Fruit fly (Drosophila melanogaster) whole organism, embryonic: ENCODE measurements around the gene CG18135.

Experiments
- BEAF-32 ChIP-seq: fragments of 200-800 bp; sonication (Bioruptor generic); optimal IDR thresholded peaks from 3 replicates; lab custom pipeline; 2017; ENCODE audit warnings: missing biosample characterization, missing genetic modification characterization, mild to moderate bottlenecking, moderate library complexity, missing genetic modification reagents
- CG11723 ChIP-seq: fragments of 200-800 bp; sonication (Bioruptor generic); optimal IDR thresholded peaks from 2 replicates; lab custom pipeline; 2017; ENCODE audit warnings: missing biosample characterization, mild to moderate bottlenecking, missing genetic modification characterization
- CG13775 ChIP-seq: fragments of 200-800 bp; sonication (Bioruptor generic); optimal IDR thresholded peaks from 3 replicates; lab custom pipeline; 2017; ENCODE audit warnings: missing biosample characterization, mild to moderate bottlenecking, missing genetic modification characterization
- CG14014 ChIP-seq: fragments of 200-800 bp; sonication (Bioruptor generic); IDR thresholded peaks from 2 replicates; pipeline ENCODE4 v1.3.6; 2022; ENCODE audit warnings: missing biosample characterization, missing genetic modification characterization
- CG14965 ChIP-seq: fragments of 200-800 bp; sonication (Bioruptor generic); optimal IDR thresholded peaks from 2 replicates; lab custom pipeline; 2016; ENCODE audit warnings: missing biosample characterization, missing genetic modification characterization, borderline replicate concordance
- CG1603 ChIP-seq: fragments of 200-800 bp; sonication (Bioruptor generic); optimal IDR thresholded peaks from 2 replicates; lab custom pipeline; 2019; ENCODE audit warnings: missing biosample characterization, mild to moderate bottlenecking, missing genetic modification characterization, moderate library complexity
- CG16779 ChIP-seq: fragments of 200-800 bp; sonication (Bioruptor generic); IDR thresholded peaks from 2 replicates; pipeline ENCODE4 v1.3.6; 2022; ENCODE audit warnings: missing biosample characterization, missing genetic modification characterization
- CG17328 ChIP-seq: fragments of 200-800 bp; sonication (Bioruptor generic); IDR thresholded peaks from 2 replicates; pipeline ENCODE4 v1.3.6; 2022; ENCODE audit warnings: missing biosample characterization, missing genetic modification characterization
- CG1832 ChIP-seq: fragments of 200-800 bp; sonication (Bioruptor generic); optimal IDR thresholded peaks from 2 replicates; lab custom pipeline; 2017; ENCODE audit warnings: missing biosample characterization, mild to moderate bottlenecking, missing genetic modification characterization, inconsistent platforms
- CG18599 ChIP-seq: fragments of 200-800 bp; sonication (Bioruptor generic); optimal IDR thresholded peaks from 3 replicates; lab custom pipeline; 2017; ENCODE audit warnings: missing biosample characterization, missing genetic modification characterization, mild to moderate bottlenecking, moderate library complexity, missing genetic modification reagents
- CG18764 ChIP-seq: fragments of 200-800 bp; sonication (Bioruptor generic); optimal IDR thresholded peaks from 3 replicates; lab custom pipeline; 2016; ENCODE audit warnings: missing biosample characterization, missing genetic modification characterization
- CG2202 ChIP-seq: fragments of 200-800 bp; sonication (Bioruptor generic); optimal IDR thresholded peaks from 2 replicates; lab custom pipeline; 2018; ENCODE audit warnings: missing biosample characterization, mild to moderate bottlenecking, missing genetic modification characterization
- CG30020 ChIP-seq: fragments of 200-800 bp; optimal IDR thresholded peaks from 2 replicates; lab custom pipeline; 2019; ENCODE audit warnings: missing biosample characterization, mild to moderate bottlenecking, missing genetic modification characterization, moderate library complexity
- CG3838 ChIP-seq: fragments of 200-800 bp; sonication (Bioruptor generic); optimal IDR thresholded peaks from 3 replicates; lab custom pipeline; 2016; ENCODE audit warnings: missing biosample characterization, missing genetic modification characterization
- CG4328 ChIP-seq: fragments of 200-800 bp; sonication (Bioruptor generic); optimal IDR thresholded peaks from 3 replicates; lab custom pipeline; 2017; ENCODE audit warnings: missing biosample characterization, missing genetic modification reagents, missing genetic modification characterization
- CG4854 ChIP-seq: fragments of 200-800 bp; sonication (Bioruptor generic); optimal IDR thresholded peaks from 2 replicates; lab custom pipeline; 2016; ENCODE audit warnings: missing biosample characterization, missing genetic modification characterization, inconsistent platforms
- CG5180 ChIP-seq: fragments of 200-800 bp; sonication (Bioruptor generic); optimal IDR thresholded peaks from 3 replicates; lab custom pipeline; 2017; ENCODE audit warnings: missing biosample characterization, missing genetic modification characterization, mild to moderate bottlenecking, moderate library complexity, missing genetic modification reagents
- CG5953 ChIP-seq: fragments of 200-800 bp; sonication (Bioruptor generic); IDR thresholded peaks from 2 replicates; pipeline ENCODE4 v1.3.6; 2022; ENCODE audit warnings: missing biosample characterization, missing genetic modification characterization
- CG7839 ChIP-seq: fragments of 200-800 bp; sonication (Bioruptor generic); optimal IDR thresholded peaks from 3 replicates; lab custom pipeline; 2018; ENCODE audit warnings: missing biosample characterization, mild to moderate bottlenecking, missing genetic modification characterization, moderate library complexity
- CG9215 ChIP-seq: fragments of 200-800 bp; sonication (Bioruptor generic); IDR thresholded peaks from 2 replicates; pipeline ENCODE4 v1.3.6; 2022; ENCODE audit warnings: missing biosample characterization, missing genetic modification characterization
- CG9932 ChIP-seq: fragments of 200-800 bp; sonication (Bioruptor generic); IDR thresholded peaks from 2 replicates; pipeline ENCODE4 v1.3.6; 2022; ENCODE audit warnings: missing biosample characterization, missing genetic modification characterization
- CrebB ChIP-seq: fragments of 200-800 bp; sonication (Bioruptor generic); optimal IDR thresholded peaks from 3 replicates; lab custom pipeline; 2018; ENCODE audit warnings: missing biosample characterization, mild to moderate bottlenecking, missing genetic modification characterization
- D ChIP-seq, 2 experiments: fragments of 200-800 bp in 1 of 2; fragments of >200 bp in 1 of 2; sonication (Bioruptor generic) in 1 of 2; optimal IDR thresholded peaks; 2 replicates in 1 of 2; 3 replicates in 1 of 2; lab custom pipeline; 2017; ENCODE audit warnings: mild to moderate bottlenecking in 1 of 2, missing biosample characterization in 1 of 2, missing genetic modification characterization in 1 of 2, missing genetic modification reagents in 1 of 2
- Dfd ChIP-seq, 2 experiments: fragments of >200 bp; optimal IDR thresholded peaks; 2 replicates each; lab custom pipeline; 2017; ENCODE audit warnings: missing biosample characterization in 2 of 2, missing genetic modification characterization in 2 of 2
- Drgx ChIP-seq: fragments of 200-800 bp; sonication (Bioruptor generic); IDR thresholded peaks from 2 replicates; pipeline ENCODE4 v1.3.6; 2022; ENCODE audit warnings: missing biosample characterization, missing genetic modification characterization
- E2f2 ChIP-seq: fragments of 200-800 bp; sonication (Bioruptor generic); IDR thresholded peaks from 2 replicates; pipeline ENCODE4 v1.3.6; 2022; ENCODE audit warnings: missing biosample characterization, missing genetic modification characterization
- Hey ChIP-seq: fragments of 200-800 bp; sonication (Bioruptor generic); optimal IDR thresholded peaks from 3 replicates; lab custom pipeline; 2018; ENCODE audit warnings: missing biosample characterization, mild to moderate bottlenecking, missing genetic modification characterization
- Jarid2 ChIP-seq: fragments of 200-800 bp; sonication (Bioruptor generic); optimal IDR thresholded peaks from 3 replicates; lab custom pipeline; 2017; ENCODE audit warnings: mild to moderate bottlenecking, missing biosample characterization, missing genetic modification reagents, missing genetic modification characterization
- Kr ChIP-seq: fragments of 200-800 bp; sonication (Bioruptor generic); optimal IDR thresholded peaks from 2 replicates; lab custom pipeline; 2017; ENCODE audit warnings: missing biosample characterization, mild to moderate bottlenecking, missing genetic modification characterization
- MBD-R2 ChIP-seq: fragments of 200-800 bp; sonication (Bioruptor generic); IDR thresholded peaks from 2 replicates; pipeline ENCODE4 v1.3.6; 2022; ENCODE audit warnings: missing biosample characterization, missing genetic modification characterization
- Mad ChIP-seq: fragments of 200-800 bp; sonication (Bioruptor generic); optimal IDR thresholded peaks from 2 replicates; lab custom pipeline; 2016; ENCODE audit warnings: missing biosample characterization, missing genetic modification characterization
- Max ChIP-seq: fragments of 200-800 bp; sonication (Bioruptor generic); optimal IDR thresholded peaks from 2 replicates; lab custom pipeline; 2016; ENCODE audit warnings: missing biosample characterization, mild to moderate bottlenecking, missing genetic modification characterization
- Nf-YC ChIP-seq: fragments of 200-800 bp; optimal IDR thresholded peaks from 3 replicates; lab custom pipeline; 2019; ENCODE audit warnings: missing biosample characterization, mild to moderate bottlenecking, missing genetic modification characterization, moderate library complexity
- Trl ChIP-seq, 3 experiments: fragments of >200 bp in 2 of 3; fragments of 200-800 bp in 1 of 3; sonication (Bioruptor generic) in 1 of 3; optimal IDR thresholded peaks; 2 replicates in 1 of 3; 3 replicates in 2 of 3; lab custom pipeline; 2016 to 2017; ENCODE audit warnings: missing biosample characterization in 1 of 3, missing genetic modification characterization in 1 of 3
- abd-A ChIP-seq: fragments of 200-800 bp; sonication (Bioruptor generic); optimal IDR thresholded peaks from 3 replicates; lab custom pipeline; 2019; ENCODE audit warnings: missing biosample characterization, mild to moderate bottlenecking, missing genetic modification characterization, moderate library complexity
- amos ChIP-seq: fragments of 200-800 bp; sonication (Bioruptor generic); IDR thresholded peaks from 2 replicates; pipeline ENCODE4 v1.3.6; 2022; ENCODE audit warnings: missing biosample characterization, missing genetic modification characterization; ENCODE audit not compliant: partially characterized antibody
- ase ChIP-seq: fragments of 200-800 bp; sonication (Bioruptor generic); IDR thresholded peaks from 3 replicates; pipeline ENCODE4 v1.3.6; 2022; ENCODE audit warnings: missing biosample characterization, missing genetic modification characterization
- chn ChIP-seq: fragments of 200-800 bp; sonication (Bioruptor generic); optimal IDR thresholded peaks from 2 replicates; lab custom pipeline; 2016; ENCODE audit warnings: missing biosample characterization, missing genetic modification characterization
- cwo ChIP-seq: fragments of 200-800 bp; sonication (Bioruptor generic); optimal IDR thresholded peaks from 3 replicates; lab custom pipeline; 2017; ENCODE audit warnings: missing biosample characterization, missing genetic modification characterization, mild to moderate bottlenecking, moderate library complexity, missing genetic modification reagents
- fd102C ChIP-seq: fragments of 200-800 bp; sonication (Bioruptor generic); optimal IDR thresholded peaks from 2 replicates; lab custom pipeline; 2018; ENCODE audit warnings: missing biosample characterization, mild to moderate bottlenecking, missing genetic modification characterization, moderate library complexity
- hbn ChIP-seq: fragments of 200-800 bp; sonication (Bioruptor generic); IDR thresholded peaks from 2 replicates; pipeline ENCODE4 v1.3.6; 2022; ENCODE audit warnings: missing biosample characterization, missing genetic modification characterization; ENCODE audit not compliant: partially characterized antibody
- jumu ChIP-seq: fragments of 200-800 bp; sonication (Bioruptor generic); optimal IDR thresholded peaks from 3 replicates; lab custom pipeline; 2016; ENCODE audit warnings: missing biosample characterization, missing genetic modification characterization
- pzg ChIP-seq: fragments of 200-800 bp; sonication (Bioruptor generic); optimal IDR thresholded peaks from 3 replicates; lab custom pipeline; 2018; ENCODE audit warnings: missing biosample characterization, mild to moderate bottlenecking, missing genetic modification characterization, moderate library complexity
- ranshi ChIP-seq: fragments of 200-800 bp; sonication (Bioruptor generic); IDR thresholded peaks from 2 replicates; pipeline ENCODE4 v1.3.6; 2022; ENCODE audit warnings: missing biosample characterization, missing genetic modification characterization
- scrt ChIP-seq: fragments of 200-800 bp; sonication (Bioruptor generic); optimal IDR thresholded peaks from 2 replicates; lab custom pipeline; 2018; ENCODE audit warnings: missing biosample characterization, mild to moderate bottlenecking, missing genetic modification characterization, moderate library complexity
- slou ChIP-seq: fragments of 200-800 bp; sonication (Bioruptor generic); optimal IDR thresholded peaks from 3 replicates; lab custom pipeline; 2016; ENCODE audit warnings: missing biosample characterization, missing genetic modification characterization
- wdn ChIP-seq: fragments of 200-800 bp; sonication (Bioruptor generic); IDR thresholded peaks from 2 replicates; pipeline ENCODE4 v1.3.6; 2022; ENCODE audit warnings: missing biosample characterization, missing genetic modification characterization
- z ChIP-seq: fragments of 200-800 bp; sonication (Bioruptor generic); IDR thresholded peaks from 3 replicates; pipeline ENCODE4 v1.3.6; 2022; ENCODE audit warnings: missing biosample characterization, missing genetic modification characterization

CG18135 gene

DNA sequence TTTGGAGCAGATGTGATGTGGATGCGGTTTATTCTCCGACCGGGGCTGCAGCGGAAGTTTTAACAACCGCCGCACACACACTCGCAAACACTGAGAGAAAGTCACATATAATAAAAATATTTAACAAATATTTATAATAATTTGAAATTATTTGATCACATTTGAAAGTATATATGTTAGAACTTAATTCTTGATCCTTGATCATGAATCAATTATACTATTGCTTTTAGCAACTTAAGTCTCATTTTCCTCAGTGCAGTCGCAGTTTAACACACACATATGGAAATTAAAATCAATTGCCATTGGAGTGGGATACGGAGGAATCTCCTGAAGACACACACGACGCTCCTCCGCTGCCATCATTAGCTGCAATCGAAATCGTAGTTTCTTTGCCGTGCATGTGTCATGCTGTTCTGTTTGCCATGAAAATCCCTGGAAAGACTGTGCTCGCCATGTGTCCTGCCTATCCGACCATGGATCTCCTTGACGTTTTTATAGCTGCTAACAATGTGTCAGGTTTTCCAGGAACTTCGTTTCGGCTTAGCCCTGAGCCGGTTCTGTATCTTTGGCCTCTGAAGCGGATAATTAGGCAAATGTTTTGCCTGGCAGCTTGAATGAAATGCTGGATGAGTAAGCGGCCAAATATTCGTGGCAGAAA lies 35.2 kb upstream of the CG18135 start (continued):
- TF ChIP-seq CG1603 (peak; percentile 33), jumu (GFP tag; lab: Kevin White, UChicago) (no peak), BEAF-32 (GFP tag; lab: Kevin White, UChicago) (no peak), Hey (tag; lab: Kevin White, UChicago) (no peak), CG14014 (GFP tag; lab: Robert Waterston, UW) (peak; percentile 28; the same call in 1 of the 2 replicates), D (optimal IDR thresholded peaks at IDR 0.05; lab: Kevin White, UChicago) (peak; percentile 56), D (GFP tag; optimal IDR thresholded peaks at IDR 0.05; lab: Kevin White, UChicago) (peak; percentile 73), fd102C (GFP tag; lab: Kevin White, UChicago) (peak; percentile 87), amos (GFP tag; lab: Robert Waterston, UW) (no peak), pzg (GFP tag; lab: Kevin White, UChicago) (no peak), CG2202 (tag; lab: Kevin White, UChicago) (peak; percentile 89), Dfd (GFP tag; optimal IDR thresholded peaks at IDR 0.05; lab: Kevin White, UChicago) (no peak), Drgx (GFP tag; lab: Robert Waterston, UW) (peak; percentile 41), wdn (GFP tag; lab: Robert Waterston, UW) (no peak), CG1832 (GFP tag; lab: Kevin White, UChicago) (no peak), CG11723 (peak; percentile 49), ase (GFP tag; lab: Robert Waterston, UW) (0 out of 3 replicates have a peak, but pooled peaks have one; percentile 5), cwo (GFP tag; lab: Kevin White, UChicago) (peak; percentile 10), z (no peak), hbn (no peak), CG7839 (tag; lab: Kevin White, UChicago) (peak; percentile 82), CG30020 (tag; lab: Kevin White, UChicago) (peak; percentile 37), CG5953 (GFP tag; lab: Robert Waterston, UW) (no peak), CG17328 (GFP tag; lab: Robert Waterston, UW) (peak; percentile 87), Trl (optimal IDR thresholded peaks at IDR 0.05; lab: Kevin White, UChicago) (no peak), Trl (GFP tag; optimal IDR thresholded peaks at IDR 0.05; lab: Kevin White, UChicago) (no peak), Mad (GFP tag; lab: Kevin White, UChicago) (peak; percentile 18), CrebB (peak; percentile 10), CG16779 (GFP tag; lab: Robert Waterston, UW) (no peak), CG18764 (GFP tag; lab: Kevin White, UChicago) (peak; percentile 45), abd-A (no peak), Nf-YC (tag; lab: Kevin White, UChicago) (no peak), scrt (peak; percentile 6), Jarid2 (GFP tag; lab: Kevin White, UChicago) (peak; percentile 20), CG9932 (no peak), CG14965 (no peak), slou (GFP tag; lab: Kevin White, UChicago) (no peak), CG9215 (0 out of 2 replicates have a peak, but pooled peaks have one; percentile 20), MBD-R2 (GFP tag; lab: Robert Waterston, UW) (no peak), CG4854 (GFP tag; lab: Kevin White, UChicago) (no peak), CG13775 (peak; percentile 83), Max (GFP tag; lab: Kevin White, UChicago) (peak; percentile 54), chn (GFP tag; lab: Kevin White, UChicago) (peak; percentile 11), CG5180 (GFP tag; lab: Kevin White, UChicago) (no peak), Kr (GFP tag; lab: Kevin White, UChicago) (no peak), ranshi (peak; percentile 73), CG4328 (GFP tag; lab: Kevin White, UChicago) (peak; percentile 47), CG18599 (peak; percentile 15), E2f2 (GFP tag; lab: Robert Waterston, UW) (peak; percentile 53; the same call in 1 of the 2 replicates), CG3838 (no peak)
